Fruit fly (Drosophila melanogaster) whole organism, embryonic: Measurements from ENCODE around the gene lin-52.

Experiments used
- Atf6 ChIP-seq: fragments of 200-800 bp; sonication (Bioruptor generic); IDR thresholded peaks from 2 replicates; pipeline ENCODE4 v1.3.6; 2022; ENCODE audit warnings: missing biosample characterization, missing genetic modification characterization
- C15 ChIP-seq: fragments of 200-800 bp; sonication (Bioruptor generic); IDR thresholded peaks from 3 replicates; pipeline ENCODE4 v1.3.6; 2022; ENCODE audit warnings: missing biosample characterization, missing genetic modification characterization
- CG10267 ChIP-seq: fragments of 200-800 bp; sonication (Bioruptor generic); optimal IDR thresholded peaks from 2 replicates; lab custom pipeline; 2018; ENCODE audit warnings: missing biosample characterization, mild to moderate bottlenecking, missing genetic modification characterization, moderate library complexity
- CG10959 ChIP-seq: fragments of 200-800 bp; sonication (Bioruptor generic); IDR thresholded peaks from 2 replicates; pipeline ENCODE4 v1.3.6; 2022; ENCODE audit warnings: missing biosample characterization, missing genetic modification characterization
- CG10979 ChIP-seq: fragments of 200-800 bp; sonication (Bioruptor generic); optimal IDR thresholded peaks from 2 replicates; lab custom pipeline; 2018; ENCODE audit warnings: missing biosample characterization, mild to moderate bottlenecking, missing genetic modification characterization, moderate library complexity
- CG11085 ChIP-seq: fragments of 200-800 bp; sonication (Bioruptor generic); IDR thresholded peaks from 2 replicates; pipeline ENCODE4 v1.3.6; 2022; ENCODE audit warnings: missing biosample characterization, missing genetic modification characterization
- CG11456 ChIP-seq: fragments of 200-800 bp; sonication (Bioruptor generic); IDR thresholded peaks from 3 replicates; pipeline ENCODE4 v1.3.6; 2022; ENCODE audit warnings: missing biosample characterization, missing genetic modification characterization
- CG16815 ChIP-seq: fragments of 200-800 bp; sonication (Bioruptor generic); optimal IDR thresholded peaks from 3 replicates; lab custom pipeline; 2017; ENCODE audit warnings: missing biosample characterization, mild to moderate bottlenecking, missing genetic modification characterization
- CG2199 ChIP-seq: fragments of 200-800 bp; sonication (Bioruptor generic); IDR thresholded peaks from 3 replicates; pipeline ENCODE4 v1.3.6; 2022; ENCODE audit warnings: missing biosample characterization, missing genetic modification characterization
- CG30431 ChIP-seq: fragments of 200-800 bp; sonication (Bioruptor generic); optimal IDR thresholded peaks from 2 replicates; lab custom pipeline; 2017; ENCODE audit warnings: missing biosample characterization, missing genetic modification characterization
- CG3995 ChIP-seq: fragments of 200-800 bp; sonication (Bioruptor generic); optimal IDR thresholded peaks from 3 replicates; lab custom pipeline; 2016; ENCODE audit warnings: missing biosample characterization, missing genetic modification characterization
- CG4404 ChIP-seq: fragments of 200-800 bp; sonication (Bioruptor generic); IDR thresholded peaks from 2 replicates; pipeline ENCODE4 v1.3.6; 2022; ENCODE audit warnings: missing biosample characterization, missing genetic modification characterization
- CG5245 ChIP-seq: fragments of 200-800 bp; sonication (Bioruptor generic); optimal IDR thresholded peaks from 3 replicates; lab custom pipeline; 2016; ENCODE audit warnings: missing biosample characterization, missing genetic modification characterization
- CG5953 ChIP-seq: fragments of 200-800 bp; sonication (Bioruptor generic); IDR thresholded peaks from 2 replicates; pipeline ENCODE4 v1.3.6; 2022; ENCODE audit warnings: missing biosample characterization, missing genetic modification characterization
- CG6813 ChIP-seq: fragments of 200-800 bp; sonication (Bioruptor generic); optimal IDR thresholded peaks from 2 replicates; lab custom pipeline; 2017; ENCODE audit warnings: missing biosample characterization, missing genetic modification characterization, mild to moderate bottlenecking, moderate library complexity, missing genetic modification reagents
- CG7745 ChIP-seq: fragments of 200-800 bp; sonication (Bioruptor generic); optimal IDR thresholded peaks from 2 replicates; lab custom pipeline; 2018; ENCODE audit warnings: missing biosample characterization, mild to moderate bottlenecking, missing genetic modification characterization, moderate library complexity
- CG8281 ChIP-seq: fragments of 200-800 bp; sonication (Bioruptor generic); optimal IDR thresholded peaks from 2 replicates; lab custom pipeline; 2018; ENCODE audit warnings: missing biosample characterization, mild to moderate bottlenecking, missing genetic modification characterization, moderate library complexity
- CTCF ChIP-seq: fragments of 200-800 bp; sonication (Bioruptor generic); optimal IDR thresholded peaks from 2 replicates; lab custom pipeline; 2017; ENCODE audit warnings: missing biosample characterization, mild to moderate bottlenecking, missing genetic modification characterization, moderate library complexity
- Camta ChIP-seq: fragments of 200-800 bp; sonication (Bioruptor generic); optimal IDR thresholded peaks from 2 replicates; lab custom pipeline; 2016; ENCODE audit warnings: missing biosample characterization, missing genetic modification characterization
- CkIIα-i1 ChIP-seq: fragments of 200-800 bp; sonication (Bioruptor generic); IDR thresholded peaks from 2 replicates; pipeline ENCODE4 v1.3.6; 2022; ENCODE audit warnings: missing biosample characterization, missing genetic modification characterization
- CoRest ChIP-seq: fragments of 200-800 bp; sonication (Bioruptor generic); optimal IDR thresholded peaks from 3 replicates; lab custom pipeline; 2018; ENCODE audit warnings: missing biosample characterization, mild to moderate bottlenecking, missing genetic modification characterization, moderate library complexity
- Fer2 ChIP-seq: fragments of 200-800 bp; sonication (Bioruptor generic); optimal IDR thresholded peaks from 2 replicates; lab custom pipeline; 2018; ENCODE audit warnings: missing biosample characterization, mild to moderate bottlenecking, missing genetic modification characterization, moderate library complexity
- H2.0 ChIP-seq: fragments of 200-800 bp; sonication (Bioruptor generic); IDR thresholded peaks from 2 replicates; pipeline ENCODE4 v1.3.6; 2022; ENCODE audit warnings: missing biosample characterization, missing genetic modification characterization
- HLH3B ChIP-seq: fragments of 200-800 bp; sonication (Bioruptor generic); IDR thresholded peaks from 2 replicates; pipeline ENCODE4 v1.3.6; 2022; ENCODE audit warnings: missing biosample characterization, missing genetic modification characterization
- HLH54F ChIP-seq: fragments of 200-800 bp; sonication (Bioruptor generic); optimal IDR thresholded peaks from 3 replicates; lab custom pipeline; 2016; ENCODE audit warnings: missing biosample characterization, missing genetic modification characterization
- Oaz ChIP-seq: fragments of 200-800 bp; sonication (Bioruptor generic); IDR thresholded peaks from 2 replicates; pipeline ENCODE4 v1.3.6; 2022; ENCODE audit warnings: missing biosample characterization, missing genetic modification characterization
- Optix ChIP-seq: fragments of 200-800 bp; sonication (Bioruptor generic); IDR thresholded peaks from 3 replicates; pipeline ENCODE4 v1.3.6; 2022; ENCODE audit warnings: missing biosample characterization, missing genetic modification characterization
- Sox100B ChIP-seq: fragments of 200-800 bp; sonication (Bioruptor generic); optimal IDR thresholded peaks from 3 replicates; lab custom pipeline; 2018; ENCODE audit warnings: missing biosample characterization, mild to moderate bottlenecking, missing genetic modification characterization
- Vsx1 ChIP-seq: fragments of 200-800 bp; sonication (Bioruptor generic); optimal IDR thresholded peaks from 2 replicates; lab custom pipeline; 2017; ENCODE audit warnings: missing biosample characterization, mild to moderate bottlenecking, missing genetic modification characterization, missing genetic modification reagents
- Xbp1 ChIP-seq: fragments of 200-800 bp; sonication (Bioruptor generic); optimal IDR thresholded peaks from 3 replicates; lab custom pipeline; 2016; ENCODE audit warnings: missing biosample characterization, mild to moderate bottlenecking, missing genetic modification characterization
- ac ChIP-seq: fragments of 200-800 bp; sonication (Bioruptor generic); optimal IDR thresholded peaks from 3 replicates; lab custom pipeline; 2017; ENCODE audit warnings: missing biosample characterization, mild to moderate bottlenecking, missing genetic modification characterization
- aop ChIP-seq: fragments of 200-800 bp; sonication (Bioruptor generic); IDR thresholded peaks from 2 replicates; pipeline ENCODE4 v1.3.6; 2022; ENCODE audit warnings: missing biosample characterization, missing genetic modification characterization
- ara ChIP-seq: fragments of 200-800 bp; sonication (Bioruptor generic); IDR thresholded peaks from 2 replicates; pipeline ENCODE4 v1.3.6; 2022; ENCODE audit warnings: missing biosample characterization, missing genetic modification characterization
- ato ChIP-seq: fragments of 200-800 bp; sonication (Bioruptor generic); IDR thresholded peaks from 2 replicates; pipeline ENCODE4 v1.3.6; 2022; ENCODE audit warnings: missing biosample characterization, missing genetic modification characterization; ENCODE audit not compliant: partially characterized antibody
- bbx ChIP-seq: fragments of 200-800 bp; sonication (Bioruptor generic); IDR thresholded peaks from 2 replicates; pipeline ENCODE4 v1.3.6; 2022; ENCODE audit warnings: missing biosample characterization, missing genetic modification characterization; ENCODE audit not compliant: partially characterized antibody
- croc ChIP-seq: fragments of 200-800 bp; sonication (Bioruptor generic); conservative IDR thresholded peaks from 3 replicates; pipeline ENCODE4 v1.3.6; 2022; ENCODE audit warnings: missing biosample characterization, missing genetic modification characterization
- dmrt11E ChIP-seq: fragments of 200-800 bp; sonication (Bioruptor generic); optimal IDR thresholded peaks from 3 replicates; lab custom pipeline; 2018; ENCODE audit warnings: missing biosample characterization, mild to moderate bottlenecking, missing genetic modification characterization, moderate library complexity
- esg ChIP-seq: fragments of 200-800 bp; sonication (Bioruptor generic); conservative IDR thresholded peaks from 2 replicates; pipeline ENCODE4 v1.3.6; 2022; ENCODE audit warnings: missing biosample characterization, missing genetic modification characterization
- gsb ChIP-seq: fragments of 200-800 bp; sonication (Bioruptor generic); IDR thresholded peaks from 2 replicates; pipeline ENCODE4 v1.3.6; 2022; ENCODE audit warnings: missing biosample characterization, missing genetic modification characterization
- jing ChIP-seq: fragments of 200-800 bp; sonication (Bioruptor generic); optimal IDR thresholded peaks from 2 replicates; lab custom pipeline; 2018; ENCODE audit warnings: missing biosample characterization, mild to moderate bottlenecking, missing genetic modification characterization
- kay ChIP-seq: fragments of 200-800 bp; sonication (Bioruptor generic); optimal IDR thresholded peaks from 2 replicates; lab custom pipeline; 2016; ENCODE audit warnings: missing biosample characterization, missing genetic modification characterization
- luna ChIP-seq: fragments of 200-800 bp; sonication (Bioruptor generic); optimal IDR thresholded peaks from 2 replicates; lab custom pipeline; 2016; ENCODE audit warnings: missing biosample characterization, missing genetic modification characterization
- nau ChIP-seq: fragments of 200-800 bp; sonication (Bioruptor generic); optimal IDR thresholded peaks from 3 replicates; lab custom pipeline; 2017; ENCODE audit warnings: missing biosample characterization, mild to moderate bottlenecking, missing genetic modification characterization, missing genetic modification reagents
- nom ChIP-seq: fragments of 200-800 bp; sonication (Bioruptor generic); optimal IDR thresholded peaks from 2 replicates; lab custom pipeline; 2017; ENCODE audit warnings: missing biosample characterization, missing genetic modification characterization, mild to moderate bottlenecking, moderate library complexity, missing genetic modification reagents
- odd ChIP-seq: fragments of 200-800 bp; sonication (Bioruptor generic); optimal IDR thresholded peaks from 2 replicates; lab custom pipeline; 2017; ENCODE audit warnings: missing biosample characterization, mild to moderate bottlenecking, missing genetic modification characterization
- pzg ChIP-seq: fragments of 200-800 bp; sonication (Bioruptor generic); optimal IDR thresholded peaks from 3 replicates; lab custom pipeline; 2018; ENCODE audit warnings: missing biosample characterization, mild to moderate bottlenecking, missing genetic modification characterization, moderate library complexity
- sima ChIP-seq: fragments of 200-800 bp; sonication (Bioruptor generic); optimal IDR thresholded peaks from 2 replicates; lab custom pipeline; 2016; ENCODE audit warnings: missing biosample characterization, missing genetic modification characterization
- slbo ChIP-seq: fragments of 200-800 bp; sonication (Bioruptor generic); IDR thresholded peaks from 2 replicates; pipeline ENCODE4 v1.3.6; 2022; ENCODE audit warnings: missing biosample characterization, missing genetic modification characterization
- wdn ChIP-seq: fragments of 200-800 bp; sonication (Bioruptor generic); IDR thresholded peaks from 2 replicates; pipeline ENCODE4 v1.3.6; 2022; ENCODE audit warnings: missing biosample characterization, missing genetic modification characterization

The lin-52 gene

dm6 chrX:5746864-5747861 lies 7.6 kb downstream of the lin-52 start, which contains the start of the genes IntS6 and Rtel1 (continued):
- TF ChIP-seq CkIIα-i1 (GFP tag; lab: Robert Waterston, UW) = no peak; the same call in 1 of the 2 replicates
- no peak for TF ChIP-seq CG5953 (GFP tag; lab: Robert Waterston, UW)
- TF ChIP-seq Sox100B = peak; percentile 82
- TF ChIP-seq odd (GFP tag; lab: Kevin White, UChicago) = peak; percentile 75
- peak; percentile 38 for TF ChIP-seq CTCF
- peak; percentile 60 for TF ChIP-seq Vsx1
- 0 out of 3 replicates have a peak, but pooled peaks have one; percentile 27 for TF ChIP-seq CG2199 (GFP tag; lab: Robert Waterston, UW)
- peak; percentile 84 for TF ChIP-seq wdn (GFP tag; lab: Robert Waterston, UW)
- peak; percentile 65 for TF ChIP-seq sima (GFP tag; lab: Kevin White, UChicago)
- peak; percentile 80 for TF ChIP-seq CG10979 (tag; lab: Kevin White, UChicago)
- peak; percentile 87 for TF ChIP-seq H2.0
- TF ChIP-seq CG4404 (GFP tag; lab: Robert Waterston, UW) = peak; percentile 85
- TF ChIP-seq CG5245 (GFP tag; lab: Kevin White, UChicago) = peak; percentile 72
- TF ChIP-seq CG10959 (GFP tag; lab: Robert Waterston, UW) = peak; percentile 61
- TF ChIP-seq Oaz (GFP tag; lab: Robert Waterston, UW) = peak; percentile 72
- TF ChIP-seq luna (GFP tag; lab: Kevin White, UChicago) = peak; percentile 71
- peak; percentile 94 for TF ChIP-seq HLH54F (GFP tag; lab: Kevin White, UChicago)
- TF ChIP-seq nau (GFP tag; lab: Kevin White, UChicago) = peak; percentile 60
- peak; percentile 88 for TF ChIP-seq CG16815
- TF ChIP-seq pzg = peak; percentile 65
- peak; percentile 87 for TF ChIP-seq CG30431 (GFP tag; lab: Kevin White, UChicago)
- TF ChIP-seq jing (GFP tag; lab: Kevin White, UChicago) = peak; percentile 78
- peak; percentile 91 for TF ChIP-seq Xbp1 (GFP tag; lab: Kevin White, UChicago)
- peak; percentile 72 for TF ChIP-seq ara (GFP tag; lab: Robert Waterston, UW)
- no peak for TF ChIP-seq ato (GFP tag; lab: Robert Waterston, UW)
- TF ChIP-seq nom (GFP tag; lab: Kevin White, UChicago) = peak; percentile 67
- TF ChIP-seq CG10267 (tag; lab: Kevin White, UChicago) = peak; percentile 78
- TF ChIP-seq Camta = peak; percentile 89
- TF ChIP-seq CG3995 (GFP tag; lab: Kevin White, UChicago) = peak; percentile 94
- TF ChIP-seq Atf6 (GFP tag; lab: Robert Waterston, UW) = peak; percentile 89
- peak; percentile 82; the same call in 2 of the 3 replicates for TF ChIP-seq C15 (GFP tag; lab: Robert Waterston, UW)
- peak; percentile 79 for TF ChIP-seq croc (GFP tag; lab: Robert Waterston, UW)
- TF ChIP-seq dmrt11E (tag; lab: Kevin White, UChicago) = peak; percentile 81
- peak; percentile 89 for TF ChIP-seq esg
- peak; percentile 71 for TF ChIP-seq kay (GFP tag; lab: Kevin White, UChicago)
- no peak for TF ChIP-seq aop (GFP tag; lab: Robert Waterston, UW)
- peak; percentile 88 for TF ChIP-seq Fer2 (tag; lab: Kevin White, UChicago)
- peak; percentile 81 for TF ChIP-seq Optix (GFP tag; lab: Robert Waterston, UW)
- peak; percentile 88 for TF ChIP-seq CG11456 (GFP tag; lab: Robert Waterston, UW)
- peak; percentile 18 for TF ChIP-seq ac
- peak; percentile 94 for TF ChIP-seq CoRest (tag; lab: Kevin White, UChicago)
- peak; percentile 95 for TF ChIP-seq slbo (GFP tag; lab: Robert Waterston, UW)
- no peak for TF ChIP-seq CG7745 (tag; lab: Kevin White, UChicago)
- TF ChIP-seq CG8281 = peak; percentile 73
- TF ChIP-seq gsb = peak; percentile 75
- peak; percentile 42; the same call in 1 of the 2 replicates for TF ChIP-seq bbx
- TF ChIP-seq HLH3B = peak; percentile 81
- TF ChIP-seq CG11085 (GFP tag; lab: Robert Waterston, UW) = peak; percentile 74
- peak; percentile 72 for TF ChIP-seq CG6813 (GFP tag; lab: Kevin White, UChicago)
